Worm (Caenorhabditis elegans): ENCODE results near the gene smrd-1.

The smrd-1 gene

DNA sequence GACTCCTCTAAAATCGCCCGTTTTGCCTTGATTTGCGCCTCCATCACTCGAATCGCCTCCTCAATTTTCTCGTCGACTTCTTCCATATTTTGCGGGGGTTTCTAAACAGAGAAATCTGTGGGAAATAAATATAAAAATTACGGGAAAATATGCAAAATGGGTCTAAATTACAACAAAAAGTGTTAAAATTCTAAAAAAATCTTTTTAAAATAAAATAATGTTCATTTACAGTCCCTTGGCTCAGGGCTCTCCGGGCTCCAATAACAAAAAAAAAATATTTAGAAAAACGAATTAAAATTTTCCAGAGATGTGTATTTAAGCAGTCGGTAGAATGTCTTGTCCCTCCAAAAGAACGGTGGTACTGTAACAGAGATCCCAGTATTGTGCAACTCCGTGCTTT, 11.9 kb downstream of the smrd-1 start, which contains the start of gene M03C11.6:
Gene M03C11.6, minus strand, starts transcription at position 101 of the 400 bp plus-strand sequence.
- TF ChIP-seq F37B4.10 (GFP tag; IDR thresholded peaks at IDR 0.05) = no peak
- TF ChIP-seq ceh-58 (GFP tag; IDR thresholded peaks at IDR 0.05) = no peak
- no peak for TF ChIP-seq ceh-79 (tag; optimal IDR thresholded peaks at IDR 0.05)
- no peak for TF ChIP-seq madf-10 (tag; optimal IDR thresholded peaks at IDR 0.05)
- TF ChIP-seq hlh-26 (GFP tag; conservative IDR thresholded peaks at IDR 0.05) = no peak
- TF ChIP-seq ccch-3 (GFP tag; optimal IDR thresholded peaks at IDR 0.05) = no peak
- no peak for TF ChIP-seq mel-28 (tag; optimal IDR thresholded peaks at IDR 0.05; ENCODE audit: borderline replicate concordance)
- TF ChIP-seq fkh-3 (tag; optimal IDR thresholded peaks at IDR 0.05) = no peak
- no peak for TF ChIP-seq egrh-3 (GFP tag; IDR thresholded peaks at IDR 0.05)
- TF ChIP-seq nfya-2 (GFP tag; IDR thresholded peaks at IDR 0.05) = no peak
- TF ChIP-seq egl-18 (GFP tag; IDR thresholded peaks at IDR 0.05) = no peak
- no peak for TF ChIP-seq akir-1 (GFP tag; optimal IDR thresholded peaks at IDR 0.05)

DNA sequence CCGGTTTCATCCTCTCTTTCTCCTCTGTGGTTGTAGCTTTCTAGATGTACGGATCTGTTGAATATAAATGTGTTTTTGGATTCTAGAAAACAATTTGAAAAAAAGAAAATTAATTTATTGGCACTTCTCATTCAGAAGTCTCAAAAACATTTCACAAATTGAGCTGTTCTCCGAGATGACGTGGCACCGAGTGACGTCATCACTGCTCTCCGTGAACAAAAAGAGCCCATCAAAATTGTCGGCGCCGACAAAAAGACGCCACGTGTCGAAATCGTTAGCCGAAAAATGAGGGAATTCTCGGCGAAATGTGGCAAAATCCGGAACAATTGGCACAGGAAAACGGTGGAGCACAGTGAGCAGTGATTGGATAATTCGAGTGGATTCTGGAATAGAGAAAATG, 14.1 kb downstream of the smrd-1 start:
- TF ChIP-seq mes-4 (tag; optimal IDR thresholded peaks at IDR 0.05) (no peak), F23B12.7 (tag; optimal IDR thresholded peaks at IDR 0.05; ENCODE audit: insufficient read depth) (no peak), somi-1 (GFP tag; optimal IDR thresholded peaks at IDR 0.05) (no peak), nhr-80 (tag; optimal IDR thresholded peaks at IDR 0.05) (no peak), him-1 (tag; optimal IDR thresholded peaks at IDR 0.05) (peak; percentile 93), F22D6.2 (tag; optimal IDR thresholded peaks at IDR 0.05) (no peak), mcd-1 (GFP tag; IDR thresholded peaks at IDR 0.05) (0 out of 2 replicates have a peak, but pooled peaks have one; percentile 12), ztf-3 (GFP tag; optimal IDR thresholded peaks at IDR 0.05) (no peak), atf-7 (tag; optimal IDR thresholded peaks at IDR 0.05) (peak; percentile 24), D2030.7 (GFP tag; IDR thresholded peaks at IDR 0.05) (no peak), bed-1 (GFP tag; IDR thresholded peaks at IDR 0.05) (no peak)

DNA sequence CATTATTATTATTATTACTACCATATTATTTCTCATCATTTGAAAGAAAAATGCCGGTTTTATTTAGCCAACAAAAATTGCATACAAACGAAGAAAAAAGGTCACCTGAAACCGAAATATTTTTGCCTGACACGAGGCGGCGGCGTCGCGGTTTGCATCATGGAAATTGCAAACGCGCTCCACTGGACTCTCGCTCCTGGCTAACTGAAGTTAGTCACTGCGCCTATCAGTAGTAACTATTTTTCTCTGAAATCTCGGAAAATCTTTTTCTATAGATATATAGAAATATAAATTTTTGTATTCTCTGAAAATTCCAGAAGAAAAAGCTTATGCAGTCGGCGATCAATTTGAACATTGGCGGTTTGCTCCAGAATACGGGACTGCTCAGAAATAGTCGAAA, 20.0 kb downstream of the smrd-1 start, which contains the start of gene ymel-1:
Gene ymel-1, plus strand, starts transcription at position 318 of the 400 bp plus-strand sequence.
- TF ChIP-seq nhr-120 (GFP tag; IDR thresholded peaks at IDR 0.05) = no peak
- TF ChIP-seq snpc-1.1 (tag; optimal IDR thresholded peaks at IDR 0.05; ENCODE audit: insufficient read depth) = no peak
- no peak for TF ChIP-seq ztf-6 (GFP tag; IDR thresholded peaks at IDR 0.05)
- TF ChIP-seq madf-8 (GFP tag; conservative IDR thresholded peaks at IDR 0.05) = no peak
- TF ChIP-seq lsl-1 (GFP tag; optimal IDR thresholded peaks at IDR 0.05) = no peak
- TF ChIP-seq lag-1 (GFP tag; IDR thresholded peaks at IDR 0.05) = no peak
- 0 out of 2 replicates have a peak, but pooled peaks have one; percentile 23 for TF ChIP-seq Y53G8AR.9 (GFP tag; conservative IDR thresholded peaks at IDR 0.05)
- peak; percentile 39 for TF ChIP-seq F52B5.7 (tag; optimal IDR thresholded peaks at IDR 0.05)
- TF ChIP-seq dpff-1 (tag; optimal IDR thresholded peaks at IDR 0.05) = no peak
- TF ChIP-seq aptf-2 (GFP tag; conservative IDR thresholded peaks at IDR 0.05) = 0 out of 2 replicates have a peak, but pooled peaks have one; percentile 27
- TF ChIP-seq egl-44 (GFP tag; IDR thresholded peaks at IDR 0.05) = no peak
- no peak for TF ChIP-seq Y79H2A.3 (GFP tag; conservative IDR thresholded peaks at IDR 0.05)
- TF ChIP-seq F55B11.4 (tag; optimal IDR thresholded peaks at IDR 0.05; ENCODE audit: borderline replicate concordance, insufficient read depth) = no peak
- peak; percentile 20 for TF ChIP-seq lin-40 (tag; optimal IDR thresholded peaks at IDR 0.05)
- no peak for TF ChIP-seq nhr-27 (tag; optimal IDR thresholded peaks at IDR 0.05)
- peak; percentile 58; the same call in 1 of the 2 replicates for TF ChIP-seq nfyb-1 (GFP tag; IDR thresholded peaks at IDR 0.05)
- TF ChIP-seq ccch-3 (GFP tag; optimal IDR thresholded peaks at IDR 0.05) = no peak
- no peak for TF ChIP-seq F23B12.7 (tag; optimal IDR thresholded peaks at IDR 0.05; ENCODE audit: insufficient read depth)
- no peak for TF ChIP-seq Y67H2A.10 (GFP tag; conservative IDR thresholded peaks at IDR 0.05)
- no peak for TF ChIP-seq ztf-26 (tag; optimal IDR thresholded peaks at IDR 0.05)
- TF ChIP-seq tlf-1 (GFP tag; optimal IDR thresholded peaks at IDR 0.05) = no peak
- no peak for TF ChIP-seq egrh-3 (GFP tag; IDR thresholded peaks at IDR 0.05)
- no peak for TF ChIP-seq egl-18 (GFP tag; IDR thresholded peaks at IDR 0.05)
- no peak for TF ChIP-seq sdz-38 (tag; optimal IDR thresholded peaks at IDR 0.05)
- TF ChIP-seq ztf-3 (GFP tag; optimal IDR thresholded peaks at IDR 0.05) = no peak
- no peak for TF ChIP-seq B0019.2 (GFP tag; conservative IDR thresholded peaks at IDR 0.05)
- no peak for TF ChIP-seq xnd-1 (tag; optimal IDR thresholded peaks at IDR 0.05)
- TF ChIP-seq nhr-179 (tag; optimal IDR thresholded peaks at IDR 0.05) = no peak
- TF ChIP-seq athp-1 (tag; optimal IDR thresholded peaks at IDR 0.05) = peak; percentile 48

Data from whole organism, young adult.